Worm (Caenorhabditis elegans) whole organism, dauer: ENCODE results near the gene ubc-22.

Source experiments
- unc-62 ChIP-seq: sonication (generic microtip); optimal IDR thresholded peaks from 2 replicates; lab custom pipeline; 2017; ENCODE audit warnings: missing biosample characterization, missing genetic modification reagents, missing genetic modification characterization

ubc-22 gene

DNA sequence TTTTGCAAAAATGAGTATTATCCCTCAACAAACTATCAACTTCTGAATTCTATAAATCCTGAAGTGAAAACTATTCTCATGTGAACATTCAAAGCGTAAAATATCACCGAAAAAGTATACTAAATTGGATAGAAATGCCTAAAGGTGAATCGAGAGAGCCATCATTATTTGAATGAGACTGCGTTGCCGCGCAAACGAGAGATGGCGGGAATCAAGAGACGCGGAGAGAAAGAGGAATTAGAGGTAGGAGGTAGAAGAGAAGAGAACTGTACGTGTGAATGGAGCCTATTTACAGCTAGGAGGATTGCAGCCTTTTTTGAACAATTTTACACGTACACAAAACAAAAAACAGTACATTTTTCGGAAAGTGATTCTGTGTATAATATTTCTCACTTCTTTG is 9.4 kb downstream of the ubc-22 start:
- no peak for TF ChIP-seq unc-62 (GFP tag; lab: Kevin White, UChicago)

DNA sequence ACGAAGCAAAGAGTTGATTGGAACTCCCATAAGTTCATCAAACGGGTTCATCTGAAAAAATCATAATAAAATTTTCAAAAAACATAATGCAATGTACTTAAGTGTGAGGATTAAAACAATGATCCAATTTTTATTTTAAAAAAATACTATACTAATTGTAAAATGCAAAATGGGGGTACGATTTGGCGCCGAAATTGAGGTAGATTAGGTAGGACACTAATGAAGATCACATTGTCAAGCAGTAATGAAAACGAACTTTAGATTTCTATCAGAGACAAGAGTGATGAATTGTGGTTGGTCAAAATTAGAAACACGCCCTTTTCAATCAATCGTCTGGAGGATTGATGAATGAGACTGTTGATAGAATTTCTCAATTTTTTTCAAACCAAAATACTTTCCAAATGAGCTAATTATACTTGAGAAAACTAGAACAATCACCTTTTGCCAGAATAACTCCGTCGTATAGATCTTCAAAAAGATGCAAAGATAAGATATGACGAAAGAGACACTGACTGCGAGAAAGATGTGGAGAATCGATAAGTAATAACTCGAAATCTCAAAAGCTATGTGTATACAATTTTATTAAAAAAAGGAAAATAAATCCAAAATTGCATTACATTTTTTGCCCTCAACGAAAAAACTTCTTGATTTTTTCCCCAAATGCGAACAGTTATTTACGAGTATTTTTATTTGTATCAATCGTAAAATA is 10.9 kb downstream of the ubc-22 start, which contains the start of gene C06E2.5:
Gene C06E2.5 (minus strand): TSS at position 51 of the 709 bp plus-strand sequence.
- TF ChIP-seq unc-62 (GFP tag; lab: Kevin White, UChicago): no peak

DNA sequence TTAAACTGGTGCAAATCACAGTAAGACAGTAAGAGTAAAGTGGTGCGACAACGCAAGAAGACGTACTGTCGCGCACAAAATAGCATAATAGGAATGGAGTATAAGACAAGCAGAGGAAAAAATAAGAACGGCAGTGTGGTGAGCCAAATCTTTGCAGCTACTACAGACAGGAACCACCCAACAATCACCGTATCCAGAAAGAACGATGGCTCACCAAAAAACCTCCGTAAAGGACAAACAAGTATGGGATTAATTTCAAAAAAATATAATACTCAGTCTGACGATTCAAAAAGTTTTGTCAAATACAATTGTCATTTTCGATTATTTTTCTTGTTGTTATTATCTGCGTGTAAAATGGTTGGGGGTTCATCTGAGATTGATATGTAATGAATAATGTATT is 14.6 kb downstream of the ubc-22 start:
- TF ChIP-seq unc-62 (GFP tag; lab: Kevin White, UChicago): no peak

DNA sequence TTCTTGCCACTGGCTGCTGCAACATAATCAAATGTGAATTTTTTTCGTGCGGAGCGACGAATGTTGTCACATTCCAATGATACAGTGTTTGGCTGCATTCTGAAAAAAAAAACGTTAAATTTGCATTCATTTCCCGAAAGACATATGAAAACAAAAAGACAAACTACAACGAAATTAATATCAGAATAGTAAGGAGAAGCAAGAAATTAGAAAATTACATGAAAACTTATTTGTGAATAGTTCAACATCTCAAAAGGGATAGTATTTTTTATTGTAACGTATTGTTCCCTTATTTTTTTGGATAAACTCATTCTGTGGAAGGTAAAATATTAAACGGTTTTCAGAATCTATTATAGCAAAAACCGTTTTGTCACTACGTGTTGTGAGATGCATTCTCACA is 15.4 kb downstream of the ubc-22 start, which contains the start of gene sprp-4:
Gene sprp-4 (minus strand): TSS at position 101 of the 400 bp plus-strand sequence.
- TF ChIP-seq unc-62 (GFP tag; lab: Kevin White, UChicago): no peak

DNA sequence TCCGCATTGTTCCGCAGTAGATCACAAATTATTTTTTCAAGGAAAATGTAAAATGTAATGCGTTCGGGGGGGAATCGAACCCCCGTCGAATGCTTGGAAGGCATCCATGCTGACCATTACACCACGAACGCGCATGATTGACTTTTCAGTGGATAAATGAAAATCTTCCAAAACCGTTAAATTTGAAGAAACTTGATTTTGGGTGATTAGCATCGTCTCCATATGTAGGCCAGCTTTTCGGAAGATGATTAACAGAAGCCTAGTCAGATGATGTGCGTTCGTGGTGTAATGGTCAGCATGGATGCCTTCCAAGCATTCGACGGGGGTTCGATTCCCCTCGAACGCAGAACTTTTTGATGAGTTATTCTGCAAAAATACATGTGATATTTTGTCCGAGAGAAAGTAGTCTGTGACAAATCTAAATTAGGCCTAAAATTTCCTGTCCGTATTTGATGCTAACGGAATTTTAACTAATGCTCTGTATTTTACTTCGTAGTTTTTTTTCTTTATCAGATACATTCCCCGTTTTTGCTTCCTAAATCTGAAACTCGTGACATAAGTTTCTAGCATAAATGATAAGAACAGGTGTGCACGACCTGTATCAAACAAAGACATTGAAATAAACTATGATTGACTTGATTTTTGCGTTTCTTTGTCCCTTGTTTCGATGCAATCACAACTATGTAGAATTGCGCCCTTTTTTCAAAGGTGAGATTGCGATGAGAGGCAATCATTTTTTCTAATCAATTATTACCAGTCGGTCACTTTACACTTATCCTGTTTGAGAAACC is 22.3 kb downstream of the ubc-22 start, which contains the start of gene C28G1.10:
Gene C28G1.10 (plus strand): TSS at position 676 of the 791 bp plus-strand sequence.
- no peak for TF ChIP-seq unc-62 (GFP tag; lab: Kevin White, UChicago)

DNA sequence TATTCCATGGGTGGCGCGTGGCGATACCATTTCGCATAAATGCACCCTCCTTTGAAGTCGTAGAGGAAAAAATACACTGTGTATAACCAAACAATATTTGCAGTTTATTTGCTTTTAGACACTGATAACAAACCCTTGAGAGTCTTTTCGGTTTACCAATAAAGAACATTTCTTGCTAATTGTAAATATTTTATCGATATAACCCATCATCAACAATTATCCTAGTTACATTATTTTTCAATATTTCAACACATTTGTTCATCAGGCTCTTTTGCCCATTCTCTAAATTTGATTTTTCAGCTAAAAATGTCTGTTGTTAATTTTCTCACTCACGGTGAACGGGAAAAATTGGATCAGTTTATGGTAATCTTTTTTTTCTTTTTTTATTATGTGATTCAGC is 25.0 kb downstream of the ubc-22 start, which contains the start of gene ubc-23:
Gene ubc-23 (plus strand): TSS at position 301 of the 400 bp plus-strand sequence.
- TF ChIP-seq unc-62 (GFP tag; lab: Kevin White, UChicago): no peak

DNA sequence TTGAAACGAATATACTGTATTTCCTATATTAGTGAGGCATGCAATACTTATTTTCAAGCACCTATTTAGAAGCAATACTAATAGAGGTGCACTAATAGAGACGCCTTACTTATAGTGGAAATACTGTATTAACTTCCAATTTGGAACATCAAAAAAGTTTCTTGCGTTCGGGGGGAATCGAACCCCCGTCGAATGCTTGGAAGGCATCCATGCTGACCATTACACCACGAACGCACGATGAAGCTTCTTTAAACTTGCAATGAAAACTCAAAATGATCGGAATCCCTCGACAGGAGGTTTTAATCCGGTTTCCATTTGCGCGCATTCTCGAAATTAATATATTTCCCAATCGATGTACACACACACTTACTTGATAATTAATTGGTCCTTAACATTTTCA is 30.8 kb downstream of the ubc-22 start:
- TF ChIP-seq unc-62 (GFP tag; lab: Kevin White, UChicago): no peak

DNA sequence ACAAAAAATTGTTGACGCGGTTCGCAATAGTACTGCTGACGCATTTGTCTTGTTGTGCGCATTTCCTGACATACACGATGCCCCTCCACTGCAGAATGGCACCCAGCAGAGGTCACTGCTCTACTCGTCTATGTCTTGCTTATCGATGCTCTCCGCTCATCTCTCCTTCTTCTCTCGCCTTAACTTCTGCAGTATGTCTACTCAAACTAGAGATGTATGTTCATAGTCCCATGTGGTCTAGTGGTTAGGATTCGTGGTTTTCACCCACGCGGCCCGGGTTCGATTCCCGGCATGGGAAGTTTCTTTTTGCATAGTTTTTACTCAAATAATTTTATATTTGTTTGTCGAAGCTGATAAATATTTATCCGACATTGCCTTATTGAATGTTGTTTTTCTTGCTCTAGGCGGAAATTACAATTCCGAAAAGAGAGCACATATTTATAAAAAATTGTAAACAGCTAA is 33.0 kb downstream of the ubc-22 start, which contains the start of gene C28G1.2:
Gene C28G1.2 (plus strand): TSS at position 130 of the 462 bp plus-strand sequence.
- no peak for TF ChIP-seq unc-62 (GFP tag; lab: Kevin White, UChicago)

DNA sequence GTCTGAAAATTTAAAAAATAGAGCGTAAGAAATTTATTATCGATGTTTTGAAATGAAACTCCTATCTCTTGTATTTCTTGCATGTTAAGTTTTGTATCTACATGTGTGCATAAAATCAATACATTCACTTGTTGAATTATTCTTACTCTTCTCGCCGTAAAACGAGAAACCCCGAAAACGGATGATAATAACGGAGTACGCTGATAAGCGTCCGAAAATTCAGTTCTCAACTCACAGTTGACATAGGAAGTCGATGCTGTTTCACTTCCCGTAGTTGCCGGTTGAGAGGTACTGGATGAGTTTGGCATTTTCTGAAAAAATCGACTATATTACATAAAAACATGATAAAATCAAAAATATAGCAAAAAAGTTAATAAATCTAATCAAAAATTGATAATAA is 33.6 kb downstream of the ubc-22 start, which contains the start of gene sec-15:
Gene sec-15 (minus strand): TSS at position 311 of the 400 bp plus-strand sequence.
- TF ChIP-seq unc-62 (GFP tag; lab: Kevin White, UChicago): no peak

DNA sequence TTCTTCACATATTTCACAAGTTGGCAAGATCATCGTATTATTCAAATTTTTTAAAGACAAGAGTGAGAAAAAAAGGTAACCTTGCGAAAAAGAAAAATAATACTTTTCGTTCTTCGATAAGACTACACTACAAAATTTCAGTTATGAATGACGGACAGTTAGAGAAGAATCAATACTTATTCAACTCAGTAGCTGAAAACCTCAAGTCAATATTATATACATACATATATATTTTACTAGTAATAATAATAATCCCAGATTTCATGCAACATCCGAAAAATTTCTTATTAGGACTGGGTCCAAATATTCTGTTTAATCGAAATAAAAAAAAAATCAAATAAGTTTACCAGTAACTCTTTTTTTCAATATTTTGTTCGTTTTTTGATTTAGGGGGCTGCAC is 37.8 kb downstream of the ubc-22 start, which contains the start of gene C28G1.6:
Gene C28G1.6 (minus strand): TSS at position 101 of the 400 bp plus-strand sequence.
- no peak for TF ChIP-seq unc-62 (GFP tag; lab: Kevin White, UChicago)

DNA sequence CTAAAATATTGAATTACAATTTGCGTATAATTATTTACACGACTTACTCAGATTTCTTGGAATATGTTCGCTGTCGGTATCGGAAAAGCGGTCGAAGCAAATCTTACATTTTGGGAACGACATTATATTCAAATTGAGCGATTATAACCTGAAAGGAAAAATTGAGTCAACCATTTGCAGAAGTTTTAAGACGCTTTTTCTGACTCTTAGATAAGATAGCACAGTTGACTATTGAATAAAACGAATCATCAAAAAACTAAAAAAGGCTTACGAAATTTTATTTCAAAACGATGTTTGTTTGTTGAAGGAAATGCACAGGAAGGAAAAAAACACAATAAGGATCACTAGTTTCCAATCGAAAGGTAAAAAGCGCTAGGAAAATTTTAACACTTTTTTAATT is 40.6 kb downstream of the ubc-22 start, which contains the start of gene rcs-1:
Gene rcs-1 (minus strand): TSS at position 176 of the 400 bp plus-strand sequence.
- TF ChIP-seq unc-62 (GFP tag; lab: Kevin White, UChicago): no peak

DNA sequence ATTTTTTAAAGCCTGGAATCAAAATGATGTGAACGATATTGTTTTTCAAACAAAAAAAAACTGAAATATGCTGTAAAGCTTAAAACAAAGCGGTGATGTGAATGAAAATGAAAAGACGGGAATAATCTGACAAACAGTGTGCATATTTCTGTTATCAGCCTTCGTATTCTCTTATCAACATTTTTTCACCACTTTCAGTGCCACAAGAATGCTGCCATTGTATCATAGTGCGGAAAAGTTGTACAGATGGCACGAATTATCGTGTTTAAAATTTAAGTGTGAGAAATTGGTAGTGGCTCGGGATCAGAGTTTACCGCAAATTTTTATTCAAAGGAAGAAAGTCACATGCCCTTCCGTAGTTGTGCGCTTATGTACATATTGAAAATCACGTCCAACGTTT is 44.5 kb downstream of the ubc-22 start, which contains the start of gene ifd-1:
Gene ifd-1 (minus strand): TSS at position 12 of the 400 bp plus-strand sequence.
- no peak for TF ChIP-seq unc-62 (GFP tag; lab: Kevin White, UChicago)

ce11 chrX:8820643-8821042 is 48.3 kb downstream of the ubc-22 start:
- no peak for TF ChIP-seq unc-62 (GFP tag; lab: Kevin White, UChicago)

DNA sequence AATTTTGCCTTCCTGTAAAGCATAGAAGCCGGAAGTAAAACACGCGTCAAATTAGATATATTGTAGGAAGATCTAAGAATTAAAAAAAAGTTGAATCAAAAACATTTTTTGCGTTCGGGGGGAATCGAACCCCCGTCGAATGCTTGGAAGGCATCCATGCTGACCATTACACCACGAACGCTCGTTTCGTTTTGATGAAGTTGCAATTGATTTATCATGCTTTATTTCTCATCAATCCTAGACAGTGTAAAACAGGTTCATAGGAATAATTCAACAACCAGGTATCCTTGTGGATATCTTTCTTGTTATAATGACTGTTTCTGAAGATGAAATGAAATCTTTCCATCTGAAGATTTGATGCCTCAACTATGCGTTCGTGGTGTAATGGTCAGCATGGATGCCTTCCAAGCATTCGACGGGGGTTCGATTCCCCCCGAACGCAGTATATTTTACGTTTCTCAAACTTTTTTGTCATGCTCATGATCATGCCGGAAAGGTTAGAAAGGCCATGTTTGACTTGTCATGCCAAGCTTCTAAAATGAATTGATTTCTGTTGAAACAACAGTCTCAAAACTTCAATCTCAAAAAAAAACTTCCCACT is 49.0 kb downstream of the ubc-22 start:
- no peak for TF ChIP-seq unc-62 (GFP tag; lab: Kevin White, UChicago)

- no peak for TF ChIP-seq unc-62 (GFP tag; lab: Kevin White, UChicago)
These were observed 51.0 kb downstream of the ubc-22 start for ce11 chrX:8817929-8818328.
